Fruit fly (Drosophila melanogaster) whole organism, embryonic: ENCODE results near the gene CG31076.
A peak's percentile ranks its signal among the peaks of the same experiment; 100 is the strongest.

Source experiments
- ATbp ChIP-seq: fragments of 200-800 bp; sonication (Bioruptor generic); optimal IDR thresholded peaks from 2 replicates; lab custom pipeline; 2017; ENCODE audit warnings: missing biosample characterization, mild to moderate bottlenecking, missing genetic modification characterization, missing genetic modification reagents
- B-H2 ChIP-seq: fragments of 200-800 bp; sonication (Bioruptor generic); optimal IDR thresholded peaks from 2 replicates; lab custom pipeline; 2018; ENCODE audit warnings: missing biosample characterization, mild to moderate bottlenecking, missing genetic modification characterization
- CG10147 ChIP-seq: fragments of 200-800 bp; sonication (Bioruptor generic); optimal IDR thresholded peaks from 2 replicates; lab custom pipeline; 2019; ENCODE audit warnings: missing biosample characterization, mild to moderate bottlenecking, missing genetic modification characterization, moderate library complexity
- CG10267 ChIP-seq: fragments of 200-800 bp; sonication (Bioruptor generic); optimal IDR thresholded peaks from 2 replicates; lab custom pipeline; 2018; ENCODE audit warnings: missing biosample characterization, mild to moderate bottlenecking, missing genetic modification characterization, moderate library complexity
- CG11247 ChIP-seq: fragments of 200-800 bp; sonication (Bioruptor generic); IDR thresholded peaks from 2 replicates; pipeline ENCODE4 v1.3.6; 2022; ENCODE audit warnings: missing biosample characterization, missing genetic modification characterization
- CG11398 ChIP-seq: fragments of 200-800 bp; sonication (Bioruptor generic); optimal IDR thresholded peaks from 2 replicates; lab custom pipeline; 2016; ENCODE audit warnings: missing biosample characterization, missing genetic modification characterization
- CG11456 ChIP-seq: fragments of 200-800 bp; sonication (Bioruptor generic); IDR thresholded peaks from 3 replicates; pipeline ENCODE4 v1.3.6; 2022; ENCODE audit warnings: missing biosample characterization, missing genetic modification characterization
- CG11560 ChIP-seq: fragments of 200-800 bp; sonication (Bioruptor generic); IDR thresholded peaks from 3 replicates; pipeline ENCODE4 v1.3.6; 2022; ENCODE audit warnings: missing biosample characterization, missing genetic modification characterization
- CG12155 ChIP-seq: fragments of 200-800 bp; sonication (Bioruptor generic); optimal IDR thresholded peaks from 3 replicates; lab custom pipeline; 2016; ENCODE audit warnings: missing biosample characterization, missing genetic modification characterization
- CG12769 ChIP-seq: fragments of 200-800 bp; sonication (Bioruptor generic); optimal IDR thresholded peaks from 2 replicates; lab custom pipeline; 2019; ENCODE audit warnings: missing biosample characterization, mild to moderate bottlenecking, missing genetic modification characterization, moderate library complexity
- CG13123 ChIP-seq: fragments of 200-800 bp; sonication (Bioruptor generic); optimal IDR thresholded peaks from 2 replicates; lab custom pipeline; 2016; ENCODE audit warnings: missing biosample characterization, missing genetic modification characterization
- CG13424 ChIP-seq: fragments of 200-800 bp; sonication (Bioruptor generic); optimal IDR thresholded peaks from 2 replicates; lab custom pipeline; 2019; ENCODE audit warnings: missing biosample characterization, mild to moderate bottlenecking, missing genetic modification characterization, moderate library complexity
- CG14014 ChIP-seq: fragments of 200-800 bp; sonication (Bioruptor generic); IDR thresholded peaks from 2 replicates; pipeline ENCODE4 v1.3.6; 2022; ENCODE audit warnings: missing biosample characterization, missing genetic modification characterization
- CG15269 ChIP-seq: fragments of 200-800 bp; sonication (Bioruptor generic); optimal IDR thresholded peaks from 2 replicates; lab custom pipeline; 2018; ENCODE audit warnings: missing biosample characterization, mild to moderate bottlenecking, missing genetic modification characterization, moderate library complexity
- CG16863 ChIP-seq: fragments of 200-800 bp; sonication (Bioruptor generic); optimal IDR thresholded peaks from 3 replicates; lab custom pipeline; 2016; ENCODE audit warnings: missing biosample characterization, missing genetic modification characterization
- CG17361 ChIP-seq: fragments of 200-800 bp; sonication (Bioruptor generic); IDR thresholded peaks from 3 replicates; pipeline ENCODE4 v1.3.6; 2022; ENCODE audit warnings: missing biosample characterization, missing genetic modification characterization
- CG2129 ChIP-seq: fragments of 200-800 bp; sonication (Bioruptor generic); IDR thresholded peaks from 2 replicates; pipeline ENCODE4 v1.3.6; 2022; ENCODE audit warnings: missing biosample characterization, missing genetic modification characterization; ENCODE audit not compliant: partially characterized antibody
- CG4707 ChIP-seq: fragments of 200-800 bp; sonication (Bioruptor generic); optimal IDR thresholded peaks from 2 replicates; lab custom pipeline; 2018; ENCODE audit warnings: missing biosample characterization, mild to moderate bottlenecking, missing genetic modification characterization, moderate library complexity
- CG5245 ChIP-seq: fragments of 200-800 bp; sonication (Bioruptor generic); optimal IDR thresholded peaks from 3 replicates; lab custom pipeline; 2016; ENCODE audit warnings: missing biosample characterization, missing genetic modification characterization
- CG7839 ChIP-seq: fragments of 200-800 bp; sonication (Bioruptor generic); optimal IDR thresholded peaks from 3 replicates; lab custom pipeline; 2018; ENCODE audit warnings: missing biosample characterization, mild to moderate bottlenecking, missing genetic modification characterization, moderate library complexity
- H2.0 ChIP-seq: fragments of 200-800 bp; sonication (Bioruptor generic); IDR thresholded peaks from 2 replicates; pipeline ENCODE4 v1.3.6; 2022; ENCODE audit warnings: missing biosample characterization, missing genetic modification characterization
- Kr ChIP-seq: fragments of 200-800 bp; sonication (Bioruptor generic); optimal IDR thresholded peaks from 2 replicates; lab custom pipeline; 2017; ENCODE audit warnings: missing biosample characterization, mild to moderate bottlenecking, missing genetic modification characterization
- MTF-1 ChIP-seq: fragments of 200-800 bp; sonication (Bioruptor generic); optimal IDR thresholded peaks from 2 replicates; lab custom pipeline; 2018; ENCODE audit warnings: missing biosample characterization, mild to moderate bottlenecking, missing genetic modification characterization, borderline replicate concordance
- Mad ChIP-seq: fragments of 200-800 bp; sonication (Bioruptor generic); optimal IDR thresholded peaks from 2 replicates; lab custom pipeline; 2016; ENCODE audit warnings: missing biosample characterization, missing genetic modification characterization
- Neu2 ChIP-seq: fragments of 200-800 bp; sonication (Bioruptor generic); optimal IDR thresholded peaks from 3 replicates; lab custom pipeline; 2016; ENCODE audit warnings: missing biosample characterization, missing genetic modification characterization, borderline replicate concordance
- Oaz ChIP-seq: fragments of 200-800 bp; sonication (Bioruptor generic); IDR thresholded peaks from 2 replicates; pipeline ENCODE4 v1.3.6; 2022; ENCODE audit warnings: missing biosample characterization, missing genetic modification characterization
- Xrp1 ChIP-seq: fragments of 200-800 bp; sonication (Bioruptor generic); IDR thresholded peaks from 2 replicates; pipeline ENCODE4 v1.3.6; 2022; ENCODE audit warnings: missing biosample characterization, missing genetic modification characterization
- al ChIP-seq: fragments of 200-800 bp; sonication (Bioruptor generic); IDR thresholded peaks from 2 replicates; pipeline ENCODE4 v1.3.6; 2022; ENCODE audit warnings: missing biosample characterization, missing genetic modification characterization
- ase ChIP-seq: fragments of 200-800 bp; sonication (Bioruptor generic); IDR thresholded peaks from 3 replicates; pipeline ENCODE4 v1.3.6; 2022; ENCODE audit warnings: missing biosample characterization, missing genetic modification characterization
- btn ChIP-seq: fragments of 200-800 bp; sonication (Bioruptor generic); optimal IDR thresholded peaks from 2 replicates; lab custom pipeline; 2016; ENCODE audit warnings: missing biosample characterization, missing genetic modification characterization
- cg ChIP-seq: fragments of 200-800 bp; sonication (Bioruptor generic); optimal IDR thresholded peaks from 3 replicates; lab custom pipeline; 2019; ENCODE audit warnings: missing biosample characterization, mild to moderate bottlenecking, missing genetic modification characterization, moderate library complexity
- chinmo ChIP-seq: fragments of 200-800 bp; sonication (Bioruptor generic); IDR thresholded peaks from 4 replicates; pipeline ENCODE4 v1.3.6; 2022; ENCODE audit warnings: missing biosample characterization, missing genetic modification characterization; ENCODE audit not compliant: partially characterized antibody
- crol ChIP-seq: fragments of 200-800 bp; sonication (Bioruptor generic); IDR thresholded peaks from 2 replicates; pipeline ENCODE4 v1.3.6; 2022; ENCODE audit warnings: missing biosample characterization, missing genetic modification characterization
- dimm ChIP-seq: fragments of 200-800 bp; sonication (Bioruptor generic); IDR thresholded peaks from 2 replicates; pipeline ENCODE4 v1.3.6; 2022; ENCODE audit warnings: missing biosample characterization, missing genetic modification characterization
- dpn ChIP-seq, 2 experiments: fragments of 200-800 bp; sonication (Bioruptor generic); optimal IDR thresholded peaks; 3 replicates each; lab custom pipeline; 2016; ENCODE audit warnings: missing biosample characterization in 2 of 2, missing genetic modification characterization in 2 of 2
- ems ChIP-seq: fragments of 200-800 bp; sonication (Bioruptor generic); optimal IDR thresholded peaks from 3 replicates; lab custom pipeline; 2016; ENCODE audit warnings: missing biosample characterization, missing genetic modification characterization
- exex ChIP-seq: fragments of 200-800 bp; sonication (Bioruptor generic); optimal IDR thresholded peaks from 4 replicates; lab custom pipeline; 2018; ENCODE audit warnings: missing biosample characterization, mild to moderate bottlenecking, missing genetic modification characterization, moderate library complexity
- gfzf ChIP-seq: fragments of 200-800 bp; sonication (Bioruptor generic); optimal IDR thresholded peaks from 2 replicates; lab custom pipeline; 2016; ENCODE audit warnings: missing biosample characterization, mild to moderate bottlenecking, missing genetic modification characterization, moderate library complexity
- gro ChIP-seq: fragments of 200-800 bp; sonication (Bioruptor generic); optimal IDR thresholded peaks from 2 replicates; lab custom pipeline; 2016; ENCODE audit warnings: missing biosample characterization, missing genetic modification characterization
- insv ChIP-seq, 2 experiments: fragments of 200-800 bp; sonication (Bioruptor generic); optimal IDR thresholded peaks; 3 replicates each; lab custom pipeline; 2016 to 2018; ENCODE audit warnings: missing biosample characterization in 2 of 2, missing genetic modification characterization in 2 of 2
- jing ChIP-seq: fragments of 200-800 bp; sonication (Bioruptor generic); optimal IDR thresholded peaks from 2 replicates; lab custom pipeline; 2018; ENCODE audit warnings: missing biosample characterization, mild to moderate bottlenecking, missing genetic modification characterization
- oc ChIP-seq: fragments of 200-800 bp; sonication (Bioruptor generic); optimal IDR thresholded peaks from 2 replicates; lab custom pipeline; 2018; ENCODE audit warnings: missing biosample characterization, mild to moderate bottlenecking, missing genetic modification characterization, moderate library complexity
- pan ChIP-seq, 4 experiments: fragments of >200 bp in 3 of 4; fragments of 200-800 bp in 1 of 4; sonication (Bioruptor generic) in 1 of 4; optimal IDR thresholded peaks in 3 of 4; IDR thresholded peaks in 1 of 4; 2 replicates each; pipeline versions ENCODE4 v1.3.6 to Lab custom; 2017 to 2022; ENCODE audit warnings: missing biosample characterization in 2 of 4, missing genetic modification characterization in 2 of 4, mixed read lengths in 1 of 4
- ro ChIP-seq: fragments of 200-800 bp; sonication (Bioruptor generic); IDR thresholded peaks from 2 replicates; pipeline ENCODE4 v1.3.6; 2022; ENCODE audit warnings: missing biosample characterization, missing genetic modification characterization
- run ChIP-seq: fragments of 200-800 bp; sonication (Bioruptor generic); optimal IDR thresholded peaks from 3 replicates; lab custom pipeline; 2018; ENCODE audit warnings: missing biosample characterization, mild to moderate bottlenecking, missing genetic modification characterization
- schlank ChIP-seq: fragments of 200-800 bp; sonication (Bioruptor generic); optimal IDR thresholded peaks from 2 replicates; lab custom pipeline; 2018; ENCODE audit warnings: missing biosample characterization, mild to moderate bottlenecking, missing genetic modification characterization
- scrt ChIP-seq: fragments of 200-800 bp; sonication (Bioruptor generic); optimal IDR thresholded peaks from 2 replicates; lab custom pipeline; 2018; ENCODE audit warnings: missing biosample characterization, mild to moderate bottlenecking, missing genetic modification characterization, moderate library complexity
- tgo ChIP-seq: fragments of 200-800 bp; sonication (Bioruptor generic); IDR thresholded peaks from 3 replicates; pipeline ENCODE4 v1.3.6; 2022; ENCODE audit warnings: missing biosample characterization, missing genetic modification characterization
- vfl ChIP-seq: fragments of 200-800 bp; sonication (Bioruptor generic); optimal IDR thresholded peaks from 2 replicates; lab custom pipeline; 2016; ENCODE audit warnings: missing biosample characterization, missing genetic modification characterization
- wdn ChIP-seq: fragments of 200-800 bp; sonication (Bioruptor generic); IDR thresholded peaks from 2 replicates; pipeline ENCODE4 v1.3.6; 2022; ENCODE audit warnings: missing biosample characterization, missing genetic modification characterization

The CG31076 gene

DNA sequence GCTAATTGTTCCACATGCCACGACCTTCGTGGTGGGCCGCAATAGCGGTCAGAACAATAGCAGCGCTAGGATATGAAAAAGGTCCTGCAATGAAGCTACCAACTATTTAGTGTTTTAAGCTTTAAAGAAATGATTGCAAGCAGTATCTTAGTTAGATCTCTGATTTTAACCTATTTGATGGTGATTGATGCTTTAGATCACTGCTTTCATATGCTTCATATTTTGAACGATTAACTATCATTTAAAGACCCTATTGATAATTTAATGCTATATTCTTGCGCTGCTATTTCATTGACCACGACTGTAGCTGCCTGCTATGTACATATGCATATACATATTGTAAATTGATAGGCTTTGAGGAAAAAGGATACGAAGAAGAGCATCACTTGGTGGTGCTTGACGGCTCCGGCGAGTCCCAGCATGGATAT is 25.9 kb downstream of the CG31076 start (continued):
- TF ChIP-seq CG11247 (no peak), jing (GFP tag; lab: Kevin White, UChicago) (peak; percentile 0), cg (GFP tag; lab: Kevin White, UChicago) (no peak), CG16863 (GFP tag; lab: Kevin White, UChicago) (no peak), H2.0 (GFP tag; lab: Robert Waterston, UW) (no peak), pan (optimal IDR thresholded peaks at IDR 0.05; lab: Kevin White, UChicago) (no peak), pan (GFP tag; optimal IDR thresholded peaks at IDR 0.05 in 1 of 2, IDR thresholded peaks at IDR 0.05 in 1 of 2) (peak in 1 of 2 experiments; percentile 72), B-H2 (GFP tag; lab: Kevin White, UChicago) (no peak), CG13123 (GFP tag; lab: Kevin White, UChicago) (no peak), Kr (no peak), vfl (GFP tag; lab: Kevin White, UChicago) (no peak), ro (GFP tag; lab: Robert Waterston, UW) (no peak), insv (GFP tag; optimal IDR thresholded peaks at IDR 0.05; lab: Kevin White, UChicago) (no peak), dpn (GFP tag; optimal IDR thresholded peaks at IDR 0.05; lab: Kevin White, UChicago) (peak; percentile 29 to 63), ase (GFP tag; lab: Robert Waterston, UW) (no peak), wdn (GFP tag; lab: Robert Waterston, UW) (0 out of 2 replicates have a peak, but pooled peaks have one; percentile 31), CG11456 (GFP tag; lab: Robert Waterston, UW) (peak; percentile 70; the same call in 2 of the 3 replicates), CG15269 (peak; percentile 34), Oaz (no peak), btn (peak; percentile 56), CG11560 (tag; lab: Robert Waterston, UW) (no peak), schlank (tag; lab: Kevin White, UChicago) (no peak), ATbp (GFP tag; lab: Kevin White, UChicago) (peak; percentile 27), Neu2 (GFP tag; lab: Kevin White, UChicago) (peak; percentile 53), gfzf (GFP tag; lab: Kevin White, UChicago) (no peak), ems (GFP tag; lab: Kevin White, UChicago) (peak; percentile 55), CG11398 (no peak), CG10147 (GFP tag; lab: Kevin White, UChicago) (peak; percentile 67), CG12155 (GFP tag; lab: Kevin White, UChicago) (peak; percentile 15), chinmo (no peak), exex (tag; lab: Kevin White, UChicago) (peak; percentile 32), Mad (GFP tag; lab: Kevin White, UChicago) (no peak), tgo (GFP tag; lab: Robert Waterston, UW) (peak; percentile 50; the same call in 1 of the 3 replicates), dimm (no peak), run (tag; lab: Kevin White, UChicago) (peak; percentile 29), CG4707 (GFP tag; lab: Kevin White, UChicago) (no peak), MTF-1 (GFP tag; lab: Kevin White, UChicago) (peak; percentile 75), CG5245 (GFP tag; lab: Kevin White, UChicago) (peak; percentile 79), CG12769 (tag; lab: Kevin White, UChicago) (peak; percentile 66), CG14014 (GFP tag; lab: Robert Waterston, UW) (peak; percentile 45; the same call in 1 of the 2 replicates), CG2129 (GFP tag; lab: Robert Waterston, UW) (no peak), oc (tag; lab: Kevin White, UChicago) (no peak), Xrp1 (GFP tag; lab: Robert Waterston, UW) (peak; percentile 82), CG10267 (tag; lab: Kevin White, UChicago) (peak; percentile 53), scrt (GFP tag; lab: Kevin White, UChicago) (peak; percentile 74), gro (GFP tag; lab: Kevin White, UChicago) (peak; percentile 84), al (GFP tag; lab: Robert Waterston, UW) (no peak), CG17361 (GFP tag; lab: Robert Waterston, UW) (peak; percentile 84), crol (GFP tag; lab: Robert Waterston, UW) (no peak), CG7839 (tag; lab: Kevin White, UChicago) (peak; percentile 81), CG13424 (peak; percentile 39)
